Fruit fly (Drosophila melanogaster) Kc167 (cell line): ENCODE measurements around the gene Strip.

Experiments used
- h ChIP-seq: fragments of >200 bp; optimal IDR thresholded peaks from 3 replicates; lab custom pipeline; 2018; ENCODE audit warnings: missing external identifiers
- psq ChIP-seq: fragments of >200 bp; optimal IDR thresholded peaks from 2 replicates; lab custom pipeline; 2017; ENCODE audit warnings: missing external identifiers
- ttk ChIP-seq: sonication (Bioruptor generic); optimal IDR thresholded peaks from 2 replicates; lab custom pipeline; 2017; ENCODE audit warnings: missing external identifiers

DNA sequence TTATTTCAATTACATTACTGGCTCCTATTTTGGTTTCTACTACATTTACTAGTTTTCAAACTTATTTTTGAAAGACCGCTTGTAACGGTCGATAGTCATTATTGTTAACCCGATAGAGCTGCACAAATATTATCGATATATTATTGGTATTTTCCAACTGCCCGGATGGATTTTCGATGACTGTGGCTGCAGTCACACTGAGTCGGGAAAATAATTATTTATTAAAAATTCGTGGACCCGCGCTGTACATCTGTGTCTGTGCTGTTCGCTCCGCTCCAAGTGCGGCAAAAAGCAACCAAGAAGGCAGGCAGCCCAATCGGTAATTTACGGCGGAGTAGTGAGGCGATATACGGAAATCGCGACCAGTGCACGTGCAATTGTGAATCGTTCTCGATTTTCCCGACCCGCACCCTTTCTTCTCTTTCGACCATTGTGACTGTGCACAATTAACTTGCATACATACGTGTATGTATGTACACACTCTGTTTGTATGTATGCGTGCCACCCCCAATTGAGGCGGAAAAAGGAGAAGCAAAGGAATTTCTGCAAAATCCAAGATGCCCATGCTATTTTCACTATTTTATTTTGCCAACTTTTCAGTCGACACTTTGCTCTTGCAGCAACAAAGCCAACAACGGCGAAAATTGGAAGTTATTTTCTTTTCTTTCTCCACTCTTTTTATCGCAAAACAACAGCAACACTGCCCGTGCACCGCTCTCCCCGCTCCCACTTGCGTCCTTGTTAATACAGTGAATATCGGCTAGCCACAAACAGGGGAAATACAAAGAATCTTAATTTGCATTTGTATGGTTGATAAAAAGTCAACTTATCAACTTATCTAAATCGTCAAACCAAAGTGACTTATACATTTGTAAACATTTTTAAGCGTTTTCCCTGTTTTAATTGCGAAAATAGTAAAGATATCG lies 24.9 kb downstream of the Strip start, which contains the start of gene ZnT63C:
- TF ChIP-seq ttk (lab: Kevin White, UChicago) (no peak), psq (lab: Kevin White, UChicago) (no peak), h (lab: Kevin White, UChicago) (no peak)
